Worm (Caenorhabditis elegans): ENCODE results near the gene cth-1.

- TF ChIP-seq nhr-11 (tag; optimal IDR thresholded peaks at IDR 0.05) (no peak), hlh-30 (tag; optimal IDR thresholded peaks at IDR 0.05; ENCODE audit: insufficient read depth) (no peak), dve-1 (tag; optimal IDR thresholded peaks at IDR 0.05) (no peak), lin-11 (tag; optimal IDR thresholded peaks at IDR 0.05) (no peak), pag-3 (tag; optimal IDR thresholded peaks at IDR 0.05; ENCODE audit: borderline replicate concordance) (no peak), eyg-1 (tag; optimal IDR thresholded peaks at IDR 0.05) (no peak), ceh-22 (tag; optimal IDR thresholded peaks at IDR 0.05) (no peak), gmeb-2 (tag; optimal IDR thresholded peaks at IDR 0.05) (no peak), che-1 (tag; optimal IDR thresholded peaks at IDR 0.05) (no peak), ets-4 (tag; optimal IDR thresholded peaks at IDR 0.05) (no peak), ama-1 (optimal IDR thresholded peaks at IDR 0.05) (no peak), Y22D7AL.16 (tag; optimal IDR thresholded peaks at IDR 0.05) (no peak)
Observed at ce11 chrV:16055031-16055430, 45.4 kb upstream of the cth-1 start, which contains the start of gene F14H3.4.
